Worm (Caenorhabditis elegans): ENCODE results near the gene Y69A2AR.25.
A peak's percentile ranks its signal among the peaks of the same experiment; 100 is the strongest.

The Y69A2AR.25 gene

ce11 chrIV:2607513-2608101 is 39.4 kb upstream of the Y69A2AR.25 start, which contains the start of gene vamp-7:
vamp-7 (plus strand) TSS chrIV:2608051.
- peak; percentile 49 for TF ChIP-seq F10E7.11 (tag; optimal IDR thresholded peaks at IDR 0.05)
- no peak for TF ChIP-seq hlh-26 (GFP tag; conservative IDR thresholded peaks at IDR 0.05)
- no peak for TF ChIP-seq madf-10 (tag; optimal IDR thresholded peaks at IDR 0.05)
- TF ChIP-seq ztf-26 (tag; optimal IDR thresholded peaks at IDR 0.05): no peak
- TF ChIP-seq snpc-1.3 (tag; optimal IDR thresholded peaks at IDR 0.05; ENCODE audit: insufficient read depth): peak; percentile 51
- TF ChIP-seq ekl-4 (GFP tag; IDR thresholded peaks at IDR 0.05): no peak
- no peak for TF ChIP-seq Y56A3A.18 (GFP tag; IDR thresholded peaks at IDR 0.05)
- no peak for TF ChIP-seq nfya-1 (tag; optimal IDR thresholded peaks at IDR 0.05; ENCODE audit: borderline replicate concordance, insufficient read depth)
- TF ChIP-seq zfh-2 (GFP tag; conservative IDR thresholded peaks at IDR 0.05): no peak
- no peak for TF ChIP-seq T26A5.8 (tag; optimal IDR thresholded peaks at IDR 0.05)
- no peak for TF ChIP-seq snpc-1.1 (tag; optimal IDR thresholded peaks at IDR 0.05; ENCODE audit: insufficient read depth)
- no peak for TF ChIP-seq atf-7 (tag; optimal IDR thresholded peaks at IDR 0.05)
- TF ChIP-seq hmg-1.2 (GFP tag; IDR thresholded peaks at IDR 0.05): peak; percentile 24; the same call in 1 of the 2 replicates
- no peak for TF ChIP-seq ztf-28 (GFP tag; IDR thresholded peaks at IDR 0.05)
- no peak for TF ChIP-seq ztf-3 (GFP tag; optimal IDR thresholded peaks at IDR 0.05)
- 0 out of 2 replicates have a peak, but pooled peaks have one; percentile 15 for TF ChIP-seq B0336.3 (GFP tag; IDR thresholded peaks at IDR 0.05)
- TF ChIP-seq aptf-3 (GFP tag; IDR thresholded peaks at IDR 0.05): no peak
- no peak for TF ChIP-seq B0019.2 (GFP tag; conservative IDR thresholded peaks at IDR 0.05)
- TF ChIP-seq cebp-2 (GFP tag; IDR thresholded peaks at IDR 0.05): no peak
- TF ChIP-seq lin-40 (tag; optimal IDR thresholded peaks at IDR 0.05): no peak
- TF ChIP-seq pha-4 (tag; optimal IDR thresholded peaks at IDR 0.05): no peak
- TF ChIP-seq gei-17 (GFP tag; optimal IDR thresholded peaks at IDR 0.05): no peak
- peak; percentile 89 for TF ChIP-seq lsl-1 (GFP tag; optimal IDR thresholded peaks at IDR 0.05)
- TF ChIP-seq ztf-18 (tag; optimal IDR thresholded peaks at IDR 0.05): no peak
- no peak for TF ChIP-seq ceh-100 (GFP tag; IDR thresholded peaks at IDR 0.05)
- TF ChIP-seq snpc-4 (GFP tag; optimal IDR thresholded peaks at IDR 0.05): no peak
- TF ChIP-seq snpc-4 (tag; optimal IDR thresholded peaks at IDR 0.05): no peak
- TF ChIP-seq mel-28 (tag; optimal IDR thresholded peaks at IDR 0.05; ENCODE audit: borderline replicate concordance): peak; percentile 37
- TF ChIP-seq F55B11.4 (tag; optimal IDR thresholded peaks at IDR 0.05; ENCODE audit: borderline replicate concordance, insufficient read depth): no peak
- no peak for TF ChIP-seq hmg-20 (GFP tag; IDR thresholded peaks at IDR 0.05)
- 0 out of 2 replicates have a peak, but pooled peaks have one; percentile 18 for TF ChIP-seq rcor-1 (GFP tag; IDR thresholded peaks at IDR 0.05)
- TF ChIP-seq efl-1 (GFP tag; optimal IDR thresholded peaks at IDR 0.05): peak; percentile 78
- no peak for TF ChIP-seq die-1 (tag; optimal IDR thresholded peaks at IDR 0.05)
- TF ChIP-seq mes-4 (tag; optimal IDR thresholded peaks at IDR 0.05): no peak
- TF ChIP-seq dpl-1 (GFP tag; optimal IDR thresholded peaks at IDR 0.05): peak; percentile 55
- TF ChIP-seq him-1 (tag; optimal IDR thresholded peaks at IDR 0.05): peak; percentile 1
- TF ChIP-seq Y53G8AR.9 (GFP tag; conservative IDR thresholded peaks at IDR 0.05): no peak
- peak; percentile 59 for TF ChIP-seq snpc-3.4 (tag; optimal IDR thresholded peaks at IDR 0.05)
- TF ChIP-seq akir-1 (GFP tag; optimal IDR thresholded peaks at IDR 0.05): no peak
- no peak for TF ChIP-seq Y53F4B.3 (GFP tag; IDR thresholded peaks at IDR 0.05)
- TF ChIP-seq ztf-22 (GFP tag; optimal IDR thresholded peaks at IDR 0.05): no peak
- no peak for TF ChIP-seq lsy-27 (tag; optimal IDR thresholded peaks at IDR 0.05; ENCODE audit: borderline replicate concordance, insufficient read depth)
- no peak for TF ChIP-seq let-607 (tag; optimal IDR thresholded peaks at IDR 0.05)
- TF ChIP-seq hrde-1 (tag; optimal IDR thresholded peaks at IDR 0.05; ENCODE audit: borderline replicate concordance): peak; percentile 13
- TF ChIP-seq lin-35 (GFP tag; optimal IDR thresholded peaks at IDR 0.05): no peak
- TF ChIP-seq hsf-1 (GFP tag; IDR thresholded peaks at IDR 0.05): peak; percentile 65
- no peak for TF ChIP-seq egrh-3 (GFP tag; IDR thresholded peaks at IDR 0.05)

Data from whole organism, young adult.